Worm (Caenorhabditis elegans) whole organism, L2 larva: ENCODE results near the gene nhr-84.
"Not testable (repeated sequence)": the region's sequence is repeated elsewhere in the genome, so short reads cannot be mapped to it uniquely, and the experiment has no call there.

Source experiments
- C34F6.9 ChIP-seq: fragments of 150-350 bp; optimal IDR thresholded peaks from 2 replicates; lab custom pipeline; 2014; ENCODE audit warnings: missing biosample characterization, missing genetic modification characterization
- F13H6.1 ChIP-seq: sonication (generic microtip); optimal IDR thresholded peaks from 2 replicates; lab custom pipeline; 2016; ENCODE audit warnings: missing genetic modification characterization, missing compliant biosample characterization
- ZK546.5 ChIP-seq: sonication (generic microtip); optimal IDR thresholded peaks from 2 replicates; lab custom pipeline; 2017; ENCODE audit warnings: missing biosample characterization, missing genetic modification characterization
- alr-1 ChIP-seq: fragments of 150-350 bp; optimal IDR thresholded peaks from 2 replicates; lab custom pipeline; 2014; ENCODE audit warnings: missing biosample characterization, missing genetic modification characterization
- aly-2 ChIP-seq: fragments of 150-350 bp; optimal IDR thresholded peaks from 2 replicates; lab custom pipeline; 2014; ENCODE audit warnings: missing biosample characterization, missing genetic modification characterization
- ama-1 ChIP-seq: fragments of 150-350 bp; optimal IDR thresholded peaks from 2 replicates; lab custom pipeline; 2018; ENCODE audit warnings: inconsistent platforms
- blmp-1 ChIP-seq: sonication (generic microtip); optimal IDR thresholded peaks from 2 replicates; lab custom pipeline; 2017; ENCODE audit warnings: missing genetic modification characterization, mild to moderate bottlenecking, missing compliant biosample characterization, antibody characterized with exemption, moderate library complexity; ENCODE audit not compliant: insufficient read depth
- ceh-16 ChIP-seq: fragments of 150-350 bp; optimal IDR thresholded peaks from 2 replicates; lab custom pipeline; 2014; ENCODE audit warnings: missing biosample characterization, missing genetic modification characterization
- dmd-4 ChIP-seq: sonication (generic microtip); optimal IDR thresholded peaks from 2 replicates; lab custom pipeline; 2017; ENCODE audit warnings: missing biosample characterization, missing genetic modification characterization
- elt-1 ChIP-seq: fragments of 150-350 bp; optimal IDR thresholded peaks from 2 replicates; lab custom pipeline; 2014; ENCODE audit warnings: missing biosample characterization, missing genetic modification characterization
- elt-3 ChIP-seq: sonication (generic microtip); optimal IDR thresholded peaks from 2 replicates; lab custom pipeline; 2017; ENCODE audit warnings: missing biosample characterization, missing genetic modification characterization
- lin-11 ChIP-seq: fragments of 150-350 bp; sonication (generic microtip); optimal IDR thresholded peaks from 2 replicates; lab custom pipeline; 2014; ENCODE audit warnings: missing biosample characterization, missing genetic modification characterization, inconsistent platforms, mixed read lengths
- lsy-2 ChIP-seq, 2 experiments: fragments of 150-350 bp in 1 of 2; sonication (generic microtip) in 1 of 2; optimal IDR thresholded peaks; 2 replicates each; lab custom pipeline; 2014 to 2017; ENCODE audit warnings: missing biosample characterization in 2 of 2, missing genetic modification characterization in 2 of 2
- mab-5 ChIP-seq: fragments of 150-350 bp; optimal IDR thresholded peaks from 2 replicates; lab custom pipeline; 2014; ENCODE audit warnings: missing biosample characterization, missing genetic modification characterization
- mbf-1 ChIP-seq: sonication (generic microtip); optimal IDR thresholded peaks from 2 replicates; lab custom pipeline; 2017; ENCODE audit warnings: missing biosample characterization, missing genetic modification characterization
- mdl-1 ChIP-seq, 2 experiments: fragments of 150-350 bp in 1 of 2; sonication (generic microtip) in 1 of 2; optimal IDR thresholded peaks; 2 replicates each; lab custom pipeline; 2017; ENCODE audit warnings: missing biosample characterization in 2 of 2, missing genetic modification characterization in 2 of 2
- nhr-11 ChIP-seq: fragments of 150-350 bp; optimal IDR thresholded peaks from 2 replicates; lab custom pipeline; 2014; ENCODE audit warnings: missing biosample characterization, missing genetic modification characterization
- nhr-12 ChIP-seq: fragments of 150-350 bp; optimal IDR thresholded peaks from 2 replicates; lab custom pipeline; 2014; ENCODE audit warnings: missing biosample characterization, missing genetic modification characterization
- nhr-129 ChIP-seq: fragments of 150-350 bp; optimal IDR thresholded peaks from 2 replicates; lab custom pipeline; 2014; ENCODE audit warnings: missing biosample characterization, missing genetic modification characterization
- nhr-21 ChIP-seq: fragments of 150-350 bp; optimal IDR thresholded peaks from 2 replicates; lab custom pipeline; 2014; ENCODE audit warnings: missing biosample characterization, missing genetic modification characterization
- nhr-237 ChIP-seq: fragments of 150-350 bp; optimal IDR thresholded peaks from 2 replicates; lab custom pipeline; 2014; ENCODE audit warnings: missing biosample characterization, missing genetic modification characterization
- nhr-6 ChIP-seq: fragments of 150-350 bp; optimal IDR thresholded peaks from 2 replicates; lab custom pipeline; 2014; ENCODE audit warnings: missing biosample characterization, missing genetic modification characterization
- nhr-77 ChIP-seq: fragments of 150-350 bp; optimal IDR thresholded peaks from 2 replicates; lab custom pipeline; 2014; ENCODE audit warnings: missing biosample characterization, missing genetic modification characterization
- peb-1 ChIP-seq: fragments of 150-350 bp; optimal IDR thresholded peaks from 2 replicates; lab custom pipeline; 2014; ENCODE audit warnings: missing biosample characterization, missing genetic modification characterization
- sem-4 ChIP-seq: fragments of 150-350 bp; optimal IDR thresholded peaks from 2 replicates; lab custom pipeline; 2014; ENCODE audit warnings: missing biosample characterization, missing genetic modification reagents, missing genetic modification characterization
- skn-1 ChIP-seq: sonication (generic microtip); optimal IDR thresholded peaks from 2 replicates; lab custom pipeline; 2017; ENCODE audit warnings: missing biosample characterization, missing genetic modification characterization
- sma-3 ChIP-seq: sonication (generic microtip); optimal IDR thresholded peaks from 2 replicates; lab custom pipeline; 2016; ENCODE audit warnings: missing genetic modification reagents, missing genetic modification characterization, missing compliant biosample characterization
- sma-9 ChIP-seq, 2 experiments: fragments of 150-350 bp in 1 of 2; sonication (generic microtip) in 1 of 2; optimal IDR thresholded peaks; 2 replicates each; lab custom pipeline; 2014 to 2016; ENCODE audit warnings: missing genetic modification characterization in 2 of 2, mild to moderate bottlenecking in 1 of 2, missing biosample characterization in 1 of 2, missing compliant biosample characterization in 1 of 2, missing genetic modification reagents in 1 of 2, moderate library complexity in 1 of 2
- snpc-4 ChIP-seq: fragments of 150-350 bp; optimal IDR thresholded peaks from 2 replicates; lab custom pipeline; 2014; ENCODE audit warnings: missing biosample characterization, missing genetic modification characterization
- unc-55 ChIP-seq: fragments of 150-350 bp; sonication (generic microtip); optimal IDR thresholded peaks from 3 replicates; lab custom pipeline; 2014; ENCODE audit warnings: missing biosample characterization, missing genetic modification reagents, missing genetic modification characterization
- zag-1 ChIP-seq: fragments of 150-350 bp; optimal IDR thresholded peaks from 2 replicates; lab custom pipeline; 2014; ENCODE audit warnings: missing biosample characterization, missing genetic modification characterization
- ztf-4 ChIP-seq: fragments of 150-350 bp; optimal IDR thresholded peaks from 2 replicates; lab custom pipeline; 2014; ENCODE audit warnings: missing biosample characterization, missing genetic modification characterization

Gene nhr-84

ce11 chrV:15850276-15850811, 29.1 kb downstream of the nhr-84 start, which contains the start of gene srh-147:
Gene srh-147, minus strand, starts transcription at chrV:15850326.
- not testable (repeated sequence) for TF ChIP-seq ama-1; nhr-21; C34F6.9 (tag; lab: Kevin White, UChicago)

DNA sequence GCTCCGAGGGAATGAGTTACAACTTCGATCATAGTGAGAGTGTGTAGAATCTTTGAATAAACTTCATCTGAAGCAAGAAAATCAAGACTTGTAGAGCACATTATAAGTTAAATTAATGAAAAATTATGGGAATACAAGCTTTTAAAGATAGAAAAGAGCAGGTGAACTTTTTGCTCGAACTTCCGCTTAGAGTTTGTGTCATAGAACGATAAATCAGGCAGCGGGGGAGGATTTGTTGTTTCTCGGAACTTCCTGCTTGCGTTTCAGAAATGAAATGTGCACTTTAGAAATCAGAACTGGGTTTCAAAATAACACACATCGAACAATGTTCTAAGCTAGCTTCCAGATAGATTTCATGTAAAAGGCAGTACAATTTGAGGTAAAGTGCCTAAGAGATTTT, 38.3 kb downstream of the nhr-84 start, which contains the start of gene srh-149:
Gene srh-149, minus strand, starts transcription at position 101 of the 400 bp plus-strand sequence.
- TF ChIP-seq nhr-237 (tag; lab: Kevin White, UChicago) (no peak), lin-11 (no peak), snpc-4 (no peak), nhr-6 (tag; lab: Kevin White, UChicago) (no peak), elt-1 (tag; lab: Kevin White, UChicago) (no peak), ZK546.5 (tag; lab: Kevin White, UChicago) (no peak), sma-3 (no peak), mbf-1 (tag; lab: Kevin White, UChicago) (no peak), ztf-4 (tag; lab: Kevin White, UChicago) (no peak), F13H6.1 (no peak), skn-1 (tag; lab: Kevin White, UChicago) (no peak), alr-1 (tag; lab: Kevin White, UChicago) (no peak), ceh-16 (tag; lab: Kevin White, UChicago) (no peak), blmp-1 (tag; lab: Kevin White, UChicago) (no peak), sma-9 (GFP tag; optimal IDR thresholded peaks at IDR 0.05; lab: Kevin White, UChicago) (no peak), sma-9 (tag; optimal IDR thresholded peaks at IDR 0.05; lab: Kevin White, UChicago) (no peak), C34F6.9 (tag; lab: Kevin White, UChicago) (no peak), peb-1 (no peak), dmd-4 (tag; lab: Kevin White, UChicago) (no peak), ama-1 (no peak), mdl-1 (tag; optimal IDR thresholded peaks at IDR 0.05; lab: Kevin White, UChicago) (no peak)

DNA sequence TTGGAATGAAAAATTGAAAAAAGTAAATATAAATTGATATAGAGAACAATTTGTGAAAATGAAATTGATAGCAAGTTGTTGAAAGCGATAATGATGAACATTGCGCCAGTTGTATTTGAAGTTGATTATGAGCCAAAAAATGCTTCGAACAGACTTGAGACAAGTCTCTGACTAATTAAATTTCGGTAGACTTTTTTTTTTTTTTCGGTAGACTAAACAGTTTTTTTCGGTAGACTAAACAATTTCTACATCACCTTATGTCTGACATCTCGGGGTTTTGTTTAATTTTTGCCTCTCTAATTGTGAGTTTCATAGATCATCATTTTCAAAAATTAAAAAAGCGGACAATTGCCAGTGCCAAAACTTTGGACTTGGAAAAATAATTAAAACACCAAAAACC, 45.8 kb downstream of the nhr-84 start, which contains the start of gene srbc-54:
Gene srbc-54, minus strand, starts transcription at position 101 of the 400 bp plus-strand sequence.
- TF ChIP-seq alr-1 (tag; lab: Kevin White, UChicago) = no peak
- no peak for TF ChIP-seq ceh-16 (tag; lab: Kevin White, UChicago)
- no peak for TF ChIP-seq unc-55 (GFP tag; lab: Kevin White, UChicago)

- TF ChIP-seq dmd-4 (tag; lab: Kevin White, UChicago) = no peak
- TF ChIP-seq blmp-1 (tag; lab: Kevin White, UChicago) = no peak
- TF ChIP-seq lsy-2 (tag; optimal IDR thresholded peaks at IDR 0.05; lab: Kevin White, UChicago) = no peak
- no peak for TF ChIP-seq zag-1 (tag; lab: Kevin White, UChicago)
- TF ChIP-seq nhr-12 (tag; lab: Kevin White, UChicago) = no peak
- TF ChIP-seq ztf-4 (tag; lab: Kevin White, UChicago) = no peak
- TF ChIP-seq elt-1 (tag; lab: Kevin White, UChicago) = no peak
- TF ChIP-seq nhr-77 = no peak
- TF ChIP-seq ceh-16 (tag; lab: Kevin White, UChicago) = no peak
- TF ChIP-seq nhr-129 (tag; lab: Kevin White, UChicago) = no peak
- no peak for TF ChIP-seq aly-2 (tag; lab: Kevin White, UChicago)
- no peak for TF ChIP-seq sem-4 (tag; lab: Kevin White, UChicago)
Measured at ce11 chrV:15831586-15831985, 47.8 kb downstream of the nhr-84 start, which contains the start of gene srbc-56. Gene srbc-56, minus strand, starts transcription at chrV:15831686.

DNA sequence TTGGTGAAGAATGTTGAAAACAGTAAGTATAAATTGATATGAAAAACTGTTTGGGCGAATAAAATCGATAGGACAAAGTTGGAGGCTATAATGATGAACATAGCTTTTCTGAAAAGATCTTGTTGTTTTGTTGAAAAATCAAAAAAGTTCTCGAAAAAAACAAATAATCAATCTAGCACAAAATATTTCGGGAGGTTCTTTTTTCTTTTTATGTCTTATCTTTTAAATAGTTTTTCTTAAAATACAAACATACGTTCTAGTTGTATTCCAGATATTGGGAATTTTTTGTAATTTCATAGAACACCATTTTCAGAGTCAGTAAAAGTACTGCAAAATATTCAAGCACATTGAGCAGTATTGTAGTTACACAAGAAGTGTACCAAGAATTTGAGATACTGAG, 49.5 kb downstream of the nhr-84 start, which contains the start of gene srbc-55:
Gene srbc-55, minus strand, starts transcription at position 101 of the 400 bp plus-strand sequence.
- no peak for TF ChIP-seq mab-5 (tag; lab: Kevin White, UChicago)
- no peak for TF ChIP-seq elt-3
- no peak for TF ChIP-seq sma-3
- no peak for TF ChIP-seq nhr-11
- TF ChIP-seq, all 48 proteins: peak for 0
